Worm (Caenorhabditis elegans) whole organism, L4 larva: ENCODE results near the gene mgl-1.

Source experiments
- D1046.2 ChIP-seq: fragments of 200-800 bp; sonication (Bioruptor generic); IDR thresholded peaks from 2 replicates; pipeline ENCODE4 v1.3.6; 2022; ENCODE audit warnings: missing genetic modification characterization, missing compliant biosample characterization
- F37D6.2 ChIP-seq: sonication (generic microtip); optimal IDR thresholded peaks from 2 replicates; lab custom pipeline; 2016; ENCODE audit warnings: mild to moderate bottlenecking, missing genetic modification characterization, missing compliant biosample characterization
- F49E8.2 ChIP-seq: sonication (generic microtip); optimal IDR thresholded peaks from 2 replicates; lab custom pipeline; 2016; ENCODE audit warnings: missing compliant biosample characterization, mild to moderate bottlenecking, missing genetic modification characterization, borderline replicate concordance
- R02D3.7 ChIP-seq: fragments of 150-350 bp; sonication (generic microtip); optimal IDR thresholded peaks from 3 replicates; lab custom pipeline; 2014; ENCODE audit warnings: missing biosample characterization, missing genetic modification characterization
- T20F7.1 ChIP-seq: fragments of 200-800 bp; sonication (Bioruptor generic); optimal IDR thresholded peaks from 2 replicates; lab custom pipeline; 2018; ENCODE audit warnings: mild to moderate bottlenecking, missing genetic modification characterization, missing compliant biosample characterization
- T26A8.4 ChIP-seq: fragments of 200-800 bp; sonication (Bioruptor generic); IDR thresholded peaks from 2 replicates; pipeline ENCODE4 v1.3.6; 2022; ENCODE audit warnings: missing genetic modification characterization, missing compliant biosample characterization
- ZK546.5 ChIP-seq, 2 experiments: sonication (generic microtip); optimal IDR thresholded peaks; 2 replicates each; lab custom pipeline; 2017; ENCODE audit warnings: missing biosample characterization in 2 of 2, missing genetic modification characterization in 2 of 2
- aha-1 ChIP-seq: fragments of 150-350 bp; peaks from one replicate; lab custom pipeline; 2014; ENCODE audit warnings: missing biosample characterization, missing genetic modification characterization
- attf-4 ChIP-seq: sonication (generic microtip); optimal IDR thresholded peaks from 3 replicates; lab custom pipeline; 2017; ENCODE audit warnings: missing biosample characterization, missing genetic modification characterization
- ceh-20 ChIP-seq: fragments of 200-800 bp; sonication (Bioruptor generic); IDR thresholded peaks from 2 replicates; pipeline ENCODE4 v1.3.6; 2022; ENCODE audit warnings: missing genetic modification reagents, missing genetic modification characterization, missing compliant biosample characterization
- ceh-44 ChIP-seq: fragments of 200-800 bp; sonication (Bioruptor generic); IDR thresholded peaks from 2 replicates; pipeline ENCODE4 v1.3.6; 2022; ENCODE audit warnings: missing genetic modification reagents, missing genetic modification characterization, missing compliant biosample characterization
- ceh-62 ChIP-seq: sonication (generic microtip); optimal IDR thresholded peaks from 2 replicates; lab custom pipeline; 2017; ENCODE audit warnings: missing biosample characterization, missing genetic modification characterization
- daf-12 ChIP-seq: fragments of 150-350 bp; optimal IDR thresholded peaks from 2 replicates; lab custom pipeline; 2014; ENCODE audit warnings: missing biosample characterization, missing genetic modification reagents, missing genetic modification characterization
- daf-16 ChIP-seq, 3 experiments: sonication (generic microtip); optimal IDR thresholded peaks; 2 replicates each; lab custom pipeline; 2016 to 2017; ENCODE audit warnings: missing genetic modification characterization in 3 of 3, missing genetic modification reagents in 3 of 3, mild to moderate bottlenecking in 2 of 3, missing compliant biosample characterization in 2 of 3, missing biosample characterization in 1 of 3, moderate library complexity in 1 of 3
- daf-19 ChIP-seq: fragments of 200-800 bp; sonication (Bioruptor generic); conservative IDR thresholded peaks from 2 replicates; pipeline ENCODE4 v1.3.6; 2022; ENCODE audit warnings: missing genetic modification characterization, missing compliant biosample characterization
- dmd-6 ChIP-seq: fragments of 200-800 bp; sonication (Bioruptor generic); IDR thresholded peaks from 2 replicates; pipeline ENCODE4 v1.3.6; 2022; ENCODE audit warnings: missing genetic modification reagents, missing genetic modification characterization, missing compliant biosample characterization
- dpl-1 ChIP-seq: fragments of 150-350 bp; optimal IDR thresholded peaks from 2 replicates; lab custom pipeline; 2014; ENCODE audit warnings: missing biosample characterization, missing genetic modification reagents, missing genetic modification characterization
- duxl-1 ChIP-seq: sonication (generic microtip); optimal IDR thresholded peaks from 2 replicates; lab custom pipeline; 2016; ENCODE audit warnings: mild to moderate bottlenecking, missing genetic modification characterization, moderate library complexity, missing compliant biosample characterization; ENCODE audit not compliant: poor library complexity
- dve-1 ChIP-seq: sonication (generic microtip); optimal IDR thresholded peaks from 2 replicates; lab custom pipeline; 2017; ENCODE audit warnings: antibody characterized with exemption, mild to moderate bottlenecking, missing genetic modification characterization, missing compliant biosample characterization; ENCODE audit not compliant: insufficient read depth
- egl-27 ChIP-seq: sonication (generic microtip); optimal IDR thresholded peaks from 3 replicates; lab custom pipeline; 2017; ENCODE audit warnings: missing biosample characterization, missing genetic modification reagents, missing genetic modification characterization
- fkh-10 ChIP-seq: fragments of 150-350 bp; optimal IDR thresholded peaks from 2 replicates; lab custom pipeline; 2014; ENCODE audit warnings: missing biosample characterization, missing genetic modification reagents, missing genetic modification characterization
- fos-1 ChIP-seq: fragments of 150-350 bp; optimal IDR thresholded peaks from 2 replicates; lab custom pipeline; 2014; ENCODE audit warnings: missing biosample characterization, missing genetic modification characterization
- hlh-30 ChIP-seq: sonication (generic microtip); optimal IDR thresholded peaks from 2 replicates; lab custom pipeline; 2017; ENCODE audit warnings: antibody characterized with exemption, mild to moderate bottlenecking, missing genetic modification characterization, missing compliant biosample characterization; ENCODE audit not compliant: insufficient read depth
- jun-1 ChIP-seq: fragments of 150-350 bp; optimal IDR thresholded peaks from 2 replicates; lab custom pipeline; 2014; ENCODE audit warnings: missing biosample characterization, missing genetic modification reagents, missing genetic modification characterization
- lin-1 ChIP-seq: fragments of 200-800 bp; sonication (Bioruptor generic); IDR thresholded peaks from 2 replicates; pipeline ENCODE4 v1.3.6; 2022; ENCODE audit warnings: missing genetic modification reagents, missing genetic modification characterization, missing compliant biosample characterization
- lin-15B ChIP-seq: fragments of 150-350 bp; sonication (generic microtip); optimal IDR thresholded peaks from 3 replicates; lab custom pipeline; 2014; ENCODE audit warnings: missing biosample characterization, missing genetic modification characterization
- lin-39 ChIP-seq: fragments of 150-350 bp; optimal IDR thresholded peaks from 2 replicates; lab custom pipeline; 2014; ENCODE audit warnings: missing biosample characterization, missing genetic modification reagents, missing genetic modification characterization
- lir-3 ChIP-seq: sonication (generic microtip); optimal IDR thresholded peaks from 2 replicates; lab custom pipeline; 2016; ENCODE audit warnings: mild to moderate bottlenecking, missing genetic modification characterization, missing compliant biosample characterization
- lsy-2 ChIP-seq, 2 experiments: fragments of 150-350 bp in 1 of 2; sonication (generic microtip) in 1 of 2; optimal IDR thresholded peaks; 2 replicates each; lab custom pipeline; 2014 to 2017; ENCODE audit warnings: missing biosample characterization in 2 of 2, missing genetic modification characterization in 2 of 2
- mdt-29 ChIP-seq: fragments of 200-800 bp; sonication (Bioruptor generic); IDR thresholded peaks from 2 replicates; pipeline ENCODE4 v1.3.6; 2022; ENCODE audit warnings: missing genetic modification reagents, missing genetic modification characterization, missing compliant biosample characterization
- mep-1 ChIP-seq: fragments of 150-350 bp; sonication (generic microtip); optimal IDR thresholded peaks from 3 replicates; lab custom pipeline; 2014; ENCODE audit warnings: missing biosample characterization, missing genetic modification characterization
- nhr-102 ChIP-seq: sonication (generic microtip); optimal IDR thresholded peaks from 2 replicates; lab custom pipeline; 2016; ENCODE audit warnings: mild to moderate bottlenecking, missing genetic modification characterization, moderate library complexity, missing compliant biosample characterization
- nhr-11 ChIP-seq: fragments of 150-350 bp; optimal IDR thresholded peaks from 2 replicates; lab custom pipeline; 2014; ENCODE audit warnings: missing biosample characterization, missing genetic modification characterization
- nhr-111 ChIP-seq: fragments of 200-800 bp; sonication (Bioruptor generic); optimal IDR thresholded peaks from 2 replicates; lab custom pipeline; 2018; ENCODE audit warnings: mild to moderate bottlenecking, missing genetic modification characterization, missing compliant biosample characterization
- nhr-6 ChIP-seq: fragments of 150-350 bp; optimal IDR thresholded peaks from 2 replicates; lab custom pipeline; 2014; ENCODE audit warnings: missing biosample characterization, missing genetic modification characterization
- pha-4 ChIP-seq, 2 experiments: fragments of 150-350 bp in 1 of 2; fragments of 200-800 bp in 1 of 2; sonication (Bioruptor generic) in 1 of 2; IDR thresholded peaks in 1 of 2; optimal IDR thresholded peaks in 1 of 2; 2 replicates each; pipeline versions ENCODE4 v1.3.6 to Lab custom; 2014 to 2022; ENCODE audit warnings: missing genetic modification characterization in 2 of 2, missing genetic modification reagents in 2 of 2, missing biosample characterization in 1 of 2, missing compliant biosample characterization in 1 of 2
- pqm-1 ChIP-seq: sonication (generic microtip); optimal IDR thresholded peaks from 2 replicates; lab custom pipeline; 2017; ENCODE audit warnings: missing biosample characterization, missing genetic modification characterization
- rbr-2 ChIP-seq: sonication (generic microtip); optimal IDR thresholded peaks from 2 replicates; lab custom pipeline; 2016; ENCODE audit warnings: missing genotype, missing genetic modification characterization, missing compliant biosample characterization
- sdz-12 ChIP-seq: fragments of 200-800 bp; sonication (Bioruptor generic); optimal IDR thresholded peaks from 2 replicates; lab custom pipeline; 2018; ENCODE audit warnings: mild to moderate bottlenecking, missing genetic modification characterization, missing compliant biosample characterization
- spr-3 ChIP-seq: fragments of 200-800 bp; sonication (Bioruptor generic); optimal IDR thresholded peaks from 2 replicates; lab custom pipeline; 2018; ENCODE audit warnings: mild to moderate bottlenecking, missing genetic modification characterization, missing compliant biosample characterization
- unc-62 ChIP-seq, 3 experiments: fragments of 150-350 bp in 1 of 3; sonication (generic microtip); optimal IDR thresholded peaks in 2 of 3; peaks in 1 of 3; 1 replicate in 1 of 3; 2 replicates in 2 of 3; lab custom pipeline; 2014 to 2017; ENCODE audit warnings: missing biosample characterization in 3 of 3, missing genetic modification characterization in 3 of 3, missing genetic modification reagents in 3 of 3, missing genotype in 1 of 3
- vab-7 ChIP-seq: fragments of 200-800 bp; sonication (Bioruptor generic); IDR thresholded peaks from 2 replicates; pipeline ENCODE4 v1.3.6; 2022; ENCODE audit warnings: missing genetic modification reagents, missing genetic modification characterization, missing compliant biosample characterization
- ztf-11 ChIP-seq: fragments of 150-350 bp; optimal IDR thresholded peaks from 2 replicates; lab custom pipeline; 2014; ENCODE audit warnings: missing biosample characterization, missing genetic modification characterization

The mgl-1 gene

ce11 chrX:9934009-9934323 is 42.1 kb downstream of the mgl-1 start (continued):
- no peak for TF ChIP-seq daf-12 (tag; lab: Kevin White, UChicago)
- peak; percentile 4 for TF ChIP-seq mep-1
- TF ChIP-seq nhr-111 (GFP tag; lab: Kevin White, UChicago): no peak
- TF ChIP-seq mdt-29 (GFP tag; lab: Robert Waterston, UW): no peak

ce11 chrX:9933291-9934008 is 42.7 kb downstream of the mgl-1 start:
- TF ChIP-seq unc-62 (GFP tag; optimal IDR thresholded peaks at IDR 0.05 in 1 of 2; lab: Kevin White, UChicago): peak in 1 of 2 experiments; percentile 65
- TF ChIP-seq unc-62 (tag; optimal IDR thresholded peaks at IDR 0.05; lab: Kevin White, UChicago): no peak
- peak; percentile 32 for TF ChIP-seq hlh-30
- no peak for TF ChIP-seq pqm-1 (tag; lab: Kevin White, UChicago)
- no peak for TF ChIP-seq daf-16 (GFP tag; optimal IDR thresholded peaks at IDR 0.05; lab: Kevin White, UChicago)
- peak; percentile 11 for TF ChIP-seq daf-16 (tag; optimal IDR thresholded peaks at IDR 0.05; lab: Kevin White, UChicago)

- TF ChIP-seq ztf-11 (tag; lab: Kevin White, UChicago) (no peak), F49E8.2 (tag; lab: Kevin White, UChicago) (no peak), ceh-62 (no peak), egl-27 (tag; lab: Kevin White, UChicago) (no peak), lin-15B (no peak), sdz-12 (GFP tag; lab: Kevin White, UChicago) (no peak), nhr-6 (peak; percentile 70), ZK546.5 (tag; optimal IDR thresholded peaks at IDR 0.05; lab: Kevin White, UChicago) (no peak), F37D6.2 (tag; lab: Kevin White, UChicago) (no peak), fkh-10 (GFP tag; lab: Kevin White, UChicago) (no peak), mep-1 (peak; percentile 96), hlh-30 (peak; percentile 77), ceh-20 (GFP tag; lab: Robert Waterston, UW) (0 out of 2 replicates have a peak, but pooled peaks have one; percentile 11), fos-1 (tag; lab: Kevin White, UChicago) (no peak), aha-1 (tag; lab: Kevin White, UChicago) (peak; percentile 97), ceh-44 (GFP tag; lab: Robert Waterston, UW) (no peak), nhr-102 (tag; lab: Kevin White, UChicago) (peak; percentile 52), lir-3 (tag; lab: Kevin White, UChicago) (no peak), dpl-1 (GFP tag; lab: Kevin White, UChicago) (peak; percentile 47), spr-3 (GFP tag; lab: Kevin White, UChicago) (no peak), D1046.2 (GFP tag; lab: Robert Waterston, UW) (no peak), lsy-2 (tag; optimal IDR thresholded peaks at IDR 0.05; lab: Kevin White, UChicago) (peak; percentile 77 to 78), dve-1 (tag; lab: Kevin White, UChicago) (peak; percentile 95), pha-4 (GFP tag; IDR thresholded peaks at IDR 0.05; lab: Robert Waterston, UW) (no peak; the same call in 1 of the 2 replicates), pha-4 (tag; optimal IDR thresholded peaks at IDR 0.05; lab: Kevin White, UChicago) (peak; percentile 53), daf-16 (GFP tag; optimal IDR thresholded peaks at IDR 0.05; lab: Kevin White, UChicago) (no peak), daf-16 (tag; optimal IDR thresholded peaks at IDR 0.05; lab: Kevin White, UChicago) (peak; percentile 87), lin-1 (GFP tag; lab: Robert Waterston, UW) (0 out of 2 replicates have a peak, but pooled peaks have one; percentile 32), rbr-2 (tag; lab: Kevin White, UChicago) (peak; percentile 79), T20F7.1 (GFP tag; lab: Kevin White, UChicago) (no peak), vab-7 (GFP tag; lab: Robert Waterston, UW) (no peak), daf-12 (tag; lab: Kevin White, UChicago) (no peak), jun-1 (tag; lab: Kevin White, UChicago) (peak; percentile 33), T26A8.4 (GFP tag; lab: Robert Waterston, UW) (peak; percentile 61), daf-19 (GFP tag; lab: Robert Waterston, UW) (no peak), attf-4 (tag; lab: Kevin White, UChicago) (no peak), dmd-6 (peak; percentile 50), duxl-1 (peak; percentile 34), R02D3.7 (tag; lab: Kevin White, UChicago) (no peak), nhr-11 (tag; lab: Kevin White, UChicago) (peak; percentile 61), lin-39 (tag; lab: Kevin White, UChicago) (no peak), mdt-29 (GFP tag; lab: Robert Waterston, UW) (no peak)
Measured at ce11 chrX:9932226-9932773, 43.8 kb downstream of the mgl-1 start, which contains the start of gene tsp-21. Gene tsp-21 (plus strand): TSS chrX:9932371.
